Fruit fly (Drosophila melanogaster): ENCODE measurements around the gene wam.

The wam gene

dm6 chr3R:23318928-23319327 is 31.1 kb upstream of the wam start:
- TF ChIP-seq noc (tag; optimal IDR thresholded peaks at IDR 0.05): no peak

- TF ChIP-seq noc (tag; optimal IDR thresholded peaks at IDR 0.05): peak; percentile 37
Measured at dm6 chr3R:23316867-23317266, 29.0 kb upstream of the wam start.

- no peak for TF ChIP-seq noc (tag; optimal IDR thresholded peaks at IDR 0.05)
Measured at dm6 chr3R:23315630-23316029, 27.8 kb upstream of the wam start.

- no peak for TF ChIP-seq noc (tag; optimal IDR thresholded peaks at IDR 0.05)
Measured at dm6 chr3R:23315221-23315620, 27.4 kb upstream of the wam start.

- no peak for TF ChIP-seq noc (tag; optimal IDR thresholded peaks at IDR 0.05)
Measured at dm6 chr3R:23314332-23314731, 26.5 kb upstream of the wam start.

dm6 chr3R:23312796-23313195 is 24.9 kb upstream of the wam start:
- no peak for TF ChIP-seq noc (tag; optimal IDR thresholded peaks at IDR 0.05)

dm6 chr3R:23310151-23310550 is 22.3 kb upstream of the wam start:
- TF ChIP-seq noc (tag; optimal IDR thresholded peaks at IDR 0.05): no peak

- no peak for TF ChIP-seq noc (tag; optimal IDR thresholded peaks at IDR 0.05)
Measured at dm6 chr3R:23309690-23310089, 21.8 kb upstream of the wam start.

dm6 chr3R:23306828-23307227 is 19.0 kb upstream of the wam start:
- no peak for TF ChIP-seq noc (tag; optimal IDR thresholded peaks at IDR 0.05)

- TF ChIP-seq noc (tag; optimal IDR thresholded peaks at IDR 0.05): no peak
Measured at dm6 chr3R:23303297-23303696, 15.4 kb upstream of the wam start.

- TF ChIP-seq noc (tag; optimal IDR thresholded peaks at IDR 0.05): no peak
Measured at dm6 chr3R:23302178-23302577, 14.3 kb upstream of the wam start.

dm6 chr3R:23301270-23301669 is 13.4 kb upstream of the wam start:
- TF ChIP-seq noc (tag; optimal IDR thresholded peaks at IDR 0.05): no peak

dm6 chr3R:23300091-23300918 is 12.5 kb upstream of the wam start:
- TF ChIP-seq noc (tag; optimal IDR thresholded peaks at IDR 0.05): no peak

dm6 chr3R:23297132-23297862 is 9.4 kb upstream of the wam start:
- TF ChIP-seq noc (tag; optimal IDR thresholded peaks at IDR 0.05): no peak

- no peak for TF ChIP-seq noc (tag; optimal IDR thresholded peaks at IDR 0.05)
Measured at dm6 chr3R:23296146-23296545, 8.3 kb upstream of the wam start.

dm6 chr3R:23295360-23295772 is 7.5 kb upstream of the wam start:
- peak; percentile 31 for TF ChIP-seq noc (tag; optimal IDR thresholded peaks at IDR 0.05)

- TF ChIP-seq noc (tag; optimal IDR thresholded peaks at IDR 0.05): no peak
Measured at dm6 chr3R:23293066-23293777, 5.4 kb upstream of the wam start.
